Fruit fly (Drosophila melanogaster): ENCODE results near the gene Gbeta13F.

Gbeta13F gene

DNA sequence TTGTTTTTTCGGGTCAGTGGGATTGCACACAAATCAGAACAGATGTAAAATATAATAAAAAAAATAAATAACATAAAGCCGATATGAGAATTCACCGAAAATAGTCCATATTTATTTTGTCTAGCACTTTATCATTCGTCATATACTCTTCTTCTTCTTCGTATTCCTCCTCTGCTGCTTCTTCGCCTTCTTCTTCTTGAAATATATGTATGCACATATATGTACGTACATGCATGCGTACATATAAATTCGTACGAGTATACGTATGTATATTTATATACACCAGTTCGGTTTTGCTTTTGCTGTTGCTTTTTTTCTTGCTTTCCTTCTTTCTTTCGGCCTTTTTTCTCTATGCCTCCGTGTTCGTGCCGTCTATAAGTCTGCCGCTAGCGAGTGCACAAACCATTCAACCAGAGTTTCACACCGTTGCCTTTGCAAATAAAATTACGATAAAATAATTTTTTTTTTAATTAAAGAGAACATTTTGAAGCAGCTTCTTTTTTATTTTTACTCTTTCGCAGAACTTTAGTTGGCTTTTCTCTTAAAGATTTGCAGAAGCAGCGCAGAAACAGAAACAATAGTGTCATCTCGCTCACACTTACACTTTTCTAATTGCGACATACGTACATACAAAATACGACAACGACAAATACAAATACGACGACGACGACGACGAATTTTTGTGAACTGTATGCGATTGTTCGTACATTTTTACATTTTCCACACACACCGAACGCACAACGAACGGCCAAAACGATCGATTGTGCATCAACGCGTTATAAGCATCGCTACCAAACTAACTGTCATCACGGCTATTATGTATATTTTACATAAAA is 26.7 kb downstream of the Gbeta13F start (continued):
- TF ChIP-seq CG6854 (GFP tag; optimal IDR thresholded peaks at IDR 0.05) = peak; percentile 7
- peak; percentile 10; the same call in 1 of the 3 replicates for TF ChIP-seq so (GFP tag; IDR thresholded peaks at IDR 0.05)
- peak; percentile 86 for TF ChIP-seq CG17359 (tag; optimal IDR thresholded peaks at IDR 0.05)
- TF ChIP-seq CG7271 (tag; optimal IDR thresholded peaks at IDR 0.05) = no peak
- no peak for TF ChIP-seq trh (GFP tag; optimal IDR thresholded peaks at IDR 0.05)
- peak; percentile 82 for TF ChIP-seq Ets65A (GFP tag)
- TF ChIP-seq CG10321 (GFP tag; IDR thresholded peaks at IDR 0.05) = peak; percentile 93
- TF ChIP-seq Dad (GFP tag; optimal IDR thresholded peaks at IDR 0.05) = no peak
- TF ChIP-seq sens (GFP tag) = peak; percentile 46
- TF ChIP-seq Dll (GFP tag; IDR thresholded peaks at IDR 0.05; ENCODE audit: partially characterized antibody) = peak; percentile 36; the same call in 1 of the 4 replicates
- TF ChIP-seq pzg (GFP tag; optimal IDR thresholded peaks at IDR 0.05) = peak; percentile 29
- TF ChIP-seq rib (GFP tag; IDR thresholded peaks at IDR 0.05) = 0 out of 2 replicates have a peak, but pooled peaks have one; percentile 44
- peak; percentile 48 for TF ChIP-seq trem (tag; optimal IDR thresholded peaks at IDR 0.05)
- no peak for TF ChIP-seq Mrtf (GFP tag; IDR thresholded peaks at IDR 0.05)
- peak; percentile 17; the same call in 1 of the 2 replicates for TF ChIP-seq MBD-R2 (GFP tag; IDR thresholded peaks at IDR 0.05)
- TF ChIP-seq sqz (GFP tag; optimal IDR thresholded peaks at IDR 0.05) = peak; percentile 95
- no peak for TF ChIP-seq abd-A (tag; optimal IDR thresholded peaks at IDR 0.05)
- TF ChIP-seq ase (GFP tag; IDR thresholded peaks at IDR 0.05) = no peak
- TF ChIP-seq zen2 (GFP tag; IDR thresholded peaks at IDR 0.05; ENCODE audit: partially characterized antibody) = no peak
- TF ChIP-seq corto (GFP tag; optimal IDR thresholded peaks at IDR 0.05) = peak; percentile 10
- no peak for TF ChIP-seq CG12071 (GFP tag; optimal IDR thresholded peaks at IDR 0.05)
- TF ChIP-seq amos (GFP tag; IDR thresholded peaks at IDR 0.05; ENCODE audit: partially characterized antibody) = peak; percentile 58; the same call in 1 of the 2 replicates
- TF ChIP-seq CG17385 (GFP tag; optimal IDR thresholded peaks at IDR 0.05) = peak; percentile 99
- no peak for TF ChIP-seq tll (GFP tag; optimal IDR thresholded peaks at IDR 0.05)
- peak; percentile 17 for TF ChIP-seq CG14710 (tag; optimal IDR thresholded peaks at IDR 0.05)
- TF ChIP-seq CG6791 (GFP tag; IDR thresholded peaks at IDR 0.05; ENCODE audit: partially characterized antibody) = peak; percentile 63; the same call in 2 of the 3 replicates
- TF ChIP-seq CG8924 (tag; optimal IDR thresholded peaks at IDR 0.05) = peak; percentile 13
- TF ChIP-seq CG1602 (GFP tag; optimal IDR thresholded peaks at IDR 0.05) = no peak
- peak; percentile 77 for TF ChIP-seq CG15479 (GFP tag; optimal IDR thresholded peaks at IDR 0.05)
- no peak for TF ChIP-seq CG1792 (GFP tag; optimal IDR thresholded peaks at IDR 0.05)
- 0 out of 2 replicates have a peak, but pooled peaks have one; percentile 4 for TF ChIP-seq onecut (GFP tag; IDR thresholded peaks at IDR 0.05)
- no peak for TF ChIP-seq CG32532 (GFP tag; IDR thresholded peaks at IDR 0.05)
- TF ChIP-seq PHDP (tag; optimal IDR thresholded peaks at IDR 0.05) = no peak
- TF ChIP-seq CG6254 (GFP tag; optimal IDR thresholded peaks at IDR 0.05) = peak; percentile 16
- no peak for TF ChIP-seq salm (tag; optimal IDR thresholded peaks at IDR 0.05)
- TF ChIP-seq psq (GFP tag; optimal IDR thresholded peaks at IDR 0.05) = peak; percentile 100
- TF ChIP-seq Ets97D (GFP tag; optimal IDR thresholded peaks at IDR 0.05) = peak; percentile 6
- peak; percentile 57 for TF ChIP-seq CG10543 (GFP tag; optimal IDR thresholded peaks at IDR 0.05)
- peak; percentile 55 for TF ChIP-seq CTCF (GFP tag; optimal IDR thresholded peaks at IDR 0.05)
- no peak for TF ChIP-seq scrt (GFP tag; optimal IDR thresholded peaks at IDR 0.05)
- peak; percentile 30 for TF ChIP-seq CG2712 (tag; optimal IDR thresholded peaks at IDR 0.05)
- peak in 1 of 2 experiments; percentile 73 for TF ChIP-seq Trl (optimal IDR thresholded peaks at IDR 0.05)
- no peak for TF ChIP-seq Trl (GFP tag; optimal IDR thresholded peaks at IDR 0.05)

Data from whole organism, embryonic.